Worm (Caenorhabditis elegans): ENCODE measurements around the gene spch-1.

DNA sequence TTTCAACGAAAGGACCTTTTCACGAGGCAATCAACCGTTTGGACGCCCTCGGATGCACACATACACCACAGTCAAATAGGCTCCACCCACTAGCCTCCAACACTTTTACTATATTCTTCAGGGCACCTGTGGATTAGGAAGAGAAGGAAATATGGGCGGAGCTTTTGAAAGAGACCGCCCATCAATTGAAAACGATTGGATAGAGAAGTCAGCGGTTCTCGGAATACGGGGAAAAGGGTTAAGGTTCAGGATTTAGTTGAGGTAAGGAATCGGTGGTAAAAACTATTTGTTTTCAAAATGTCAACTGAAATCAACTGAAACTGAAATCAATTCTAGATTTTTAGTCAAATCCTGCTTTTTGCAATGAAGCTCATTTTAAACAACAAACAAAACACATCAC lies 924 bp downstream of the spch-1 start, which contains the start of gene egl-38:
- TF ChIP-seq ama-1 (optimal IDR thresholded peaks at IDR 0.05), result no peak
- TF ChIP-seq flt-1 (GFP tag; IDR thresholded peaks at IDR 0.05), result no peak
